Worm (Caenorhabditis elegans) whole organism, L4 larva: ENCODE data around the gene C08G5.6.

ENCODE experiments used
- ceh-32 ChIP-seq: sonication (generic microtip); optimal IDR thresholded peaks from 2 replicates; lab custom pipeline; 2016; ENCODE audit warnings: mild to moderate bottlenecking, missing genetic modification characterization, missing compliant biosample characterization; ENCODE audit not compliant: poor library complexity
- fkh-10 ChIP-seq: fragments of 150-350 bp; optimal IDR thresholded peaks from 2 replicates; lab custom pipeline; 2014; ENCODE audit warnings: missing biosample characterization, missing genetic modification reagents, missing genetic modification characterization

- no peak for TF ChIP-seq fkh-10 (GFP tag; lab: Kevin White, UChicago)
- no peak for TF ChIP-seq ceh-32 (tag; lab: Kevin White, UChicago)
Observed at ce11 chrII:760276-760675, 10.1 kb upstream of the C08G5.6 start.
